Fruit fly (Drosophila melanogaster) whole organism, pupa: Measurements from ENCODE around the gene CG5910.

Experiments used
- CG12605 ChIP-seq: fragments of 200-800 bp; sonication (Bioruptor generic); IDR thresholded peaks from 2 replicates; pipeline ENCODE4 v1.3.6; 2022; ENCODE audit warnings: missing biosample characterization, missing genetic modification characterization
- CG14655 ChIP-seq: fragments of 200-800 bp; sonication (Bioruptor generic); optimal IDR thresholded peaks from 3 replicates; lab custom pipeline; 2017; ENCODE audit warnings: mild to moderate bottlenecking, missing biosample characterization, missing genetic modification reagents, missing genetic modification characterization
- CG17806 ChIP-seq: fragments of 200-800 bp; sonication (Bioruptor generic); optimal IDR thresholded peaks from 2 replicates; lab custom pipeline; 2018; ENCODE audit warnings: missing biosample characterization, mild to moderate bottlenecking, missing genetic modification characterization, moderate library complexity
- CG4496 ChIP-seq: fragments of 200-800 bp; sonication (Bioruptor generic); IDR thresholded peaks from 3 replicates; pipeline ENCODE4 v1.3.6; 2022; ENCODE audit warnings: missing biosample characterization, missing genetic modification characterization
- CG8159 ChIP-seq: fragments of 200-800 bp; sonication (Bioruptor generic); optimal IDR thresholded peaks from 3 replicates; lab custom pipeline; 2018; ENCODE audit warnings: missing biosample characterization, mild to moderate bottlenecking, missing genetic modification characterization, moderate library complexity
- CG9948 ChIP-seq: fragments of 200-800 bp; sonication (Bioruptor generic); optimal IDR thresholded peaks from 2 replicates; lab custom pipeline; 2018; ENCODE audit warnings: missing biosample characterization, mild to moderate bottlenecking, missing genetic modification characterization, moderate library complexity
- Ets98B ChIP-seq: fragments of 200-800 bp; sonication (Bioruptor generic); IDR thresholded peaks from 2 replicates; pipeline ENCODE4 v1.3.6; 2022; ENCODE audit warnings: missing biosample characterization, missing genetic modification characterization
- Snoo ChIP-seq: fragments of 200-800 bp; sonication (Bioruptor generic); optimal IDR thresholded peaks from 3 replicates; lab custom pipeline; 2017; ENCODE audit warnings: missing biosample characterization, mild to moderate bottlenecking, missing genetic modification characterization, inconsistent platforms
- fd96Ca ChIP-seq: fragments of 200-800 bp; sonication (Bioruptor generic); IDR thresholded peaks from 3 replicates; pipeline ENCODE4 v1.3.6; 2022; ENCODE audit warnings: missing biosample characterization, missing genetic modification characterization
- gl ChIP-seq: fragments of 200-800 bp; sonication (Bioruptor generic); optimal IDR thresholded peaks from 2 replicates; lab custom pipeline; 2018; ENCODE audit warnings: missing biosample characterization, mild to moderate bottlenecking, missing genetic modification characterization

- peak; percentile 53 for TF ChIP-seq Ets98B (GFP tag; lab: Robert Waterston, UW)
- TF ChIP-seq fd96Ca (GFP tag; lab: Robert Waterston, UW): peak; percentile 65
- TF ChIP-seq CG4496 (GFP tag; lab: Robert Waterston, UW): peak; percentile 62; the same call in 2 of the 3 replicates
- TF ChIP-seq CG12605 (GFP tag; lab: Robert Waterston, UW): peak; percentile 35; the same call in 1 of the 2 replicates
- TF ChIP-seq CG9948 (tag; lab: Kevin White, UChicago): peak; percentile 78
- peak; percentile 65 for TF ChIP-seq Snoo (tag; lab: Kevin White, UChicago)
- no peak for TF ChIP-seq CG14655 (GFP tag; lab: Kevin White, UChicago)
- peak; percentile 22 for TF ChIP-seq gl (tag; lab: Kevin White, UChicago)
- peak; percentile 75 for TF ChIP-seq CG17806 (tag; lab: Kevin White, UChicago)
- peak; percentile 80 for TF ChIP-seq CG8159
These were observed 43.7 kb upstream of the CG5910 start for dm6 chr3L:20398243-20399222.
